Worm (Caenorhabditis elegans): ENCODE data around the gene str-63.

DNA sequence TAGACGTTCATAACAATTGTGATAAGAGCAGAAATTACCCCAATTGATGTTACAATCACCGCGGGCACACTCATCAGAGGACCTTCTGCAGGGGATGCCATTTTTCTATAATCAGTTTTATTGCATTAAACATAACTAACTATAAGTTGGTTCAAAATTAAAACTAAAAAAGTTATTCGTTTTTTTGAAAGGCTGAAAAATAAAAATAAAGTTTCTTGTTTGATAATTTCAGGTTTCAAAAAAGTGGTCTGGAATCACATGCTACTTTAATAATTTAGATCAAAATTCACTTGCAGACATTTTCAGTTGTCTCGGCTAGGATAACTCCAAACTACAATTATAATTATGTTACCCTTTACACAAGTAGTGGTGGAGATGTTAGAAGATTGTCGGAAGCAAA, 49.5 kb upstream of the str-63 start, which contains the start of gene srbc-1:
- no peak for TF ChIP-seq R02D3.7 (tag; optimal IDR thresholded peaks at IDR 0.05)
- TF ChIP-seq zag-1 (tag; optimal IDR thresholded peaks at IDR 0.05): no peak
- TF ChIP-seq mdl-1 (tag; optimal IDR thresholded peaks at IDR 0.05): no peak
- no peak for TF ChIP-seq egl-27 (tag; optimal IDR thresholded peaks at IDR 0.05)
- no peak for TF ChIP-seq nhr-10 (tag; optimal IDR thresholded peaks at IDR 0.05)
- no peak for TF ChIP-seq ceh-16 (tag; optimal IDR thresholded peaks at IDR 0.05)
- TF ChIP-seq nhr-11 (tag; optimal IDR thresholded peaks at IDR 0.05): no peak
- no peak for TF ChIP-seq ztf-4 (tag; optimal IDR thresholded peaks at IDR 0.05)
- no peak for TF ChIP-seq sma-9 (GFP tag; optimal IDR thresholded peaks at IDR 0.05)
- TF ChIP-seq sma-9 (tag; optimal IDR thresholded peaks at IDR 0.05): no peak
- TF ChIP-seq unc-62 (GFP tag; optimal IDR thresholded peaks at IDR 0.05): no peak
